Fruit fly (Drosophila melanogaster) whole organism, embryonic: ENCODE measurements around the gene CG8563.

Experiments
- Awh ChIP-seq: fragments of 200-800 bp; sonication (Bioruptor generic); IDR thresholded peaks from 2 replicates; pipeline ENCODE4, ENCODE4 v1.3.6; 2022; ENCODE audit warnings: missing biosample characterization, missing genetic modification characterization
- CG11723 ChIP-seq: fragments of 200-800 bp; sonication (Bioruptor generic); optimal IDR thresholded peaks from 2 replicates; lab custom pipeline; 2017; ENCODE audit warnings: missing biosample characterization, mild to moderate bottlenecking, missing genetic modification characterization
- CG14710 ChIP-seq: fragments of 200-800 bp; sonication (Bioruptor generic); optimal IDR thresholded peaks from 3 replicates; lab custom pipeline; 2019; ENCODE audit warnings: missing biosample characterization, mild to moderate bottlenecking, missing genetic modification characterization, moderate library complexity
- CG16863 ChIP-seq: fragments of 200-800 bp; sonication (Bioruptor generic); optimal IDR thresholded peaks from 3 replicates; lab custom pipeline; 2016; ENCODE audit warnings: missing biosample characterization, missing genetic modification characterization
- CG17361 ChIP-seq: fragments of 200-800 bp; sonication (Bioruptor generic); IDR thresholded peaks from 3 replicates; pipeline ENCODE4 v1.3.6; 2022; ENCODE audit warnings: missing biosample characterization, missing genetic modification characterization
- CG1832 ChIP-seq: fragments of 200-800 bp; sonication (Bioruptor generic); optimal IDR thresholded peaks from 2 replicates; lab custom pipeline; 2017; ENCODE audit warnings: missing biosample characterization, mild to moderate bottlenecking, missing genetic modification characterization, inconsistent platforms
- CG2120 ChIP-seq: fragments of 200-800 bp; sonication (Bioruptor generic); optimal IDR thresholded peaks from 3 replicates; lab custom pipeline; 2016; ENCODE audit warnings: missing biosample characterization, missing genetic modification characterization
- CG2202 ChIP-seq: fragments of 200-800 bp; sonication (Bioruptor generic); optimal IDR thresholded peaks from 2 replicates; lab custom pipeline; 2018; ENCODE audit warnings: missing biosample characterization, mild to moderate bottlenecking, missing genetic modification characterization
- CG3065 ChIP-seq: fragments of 200-800 bp; sonication (Bioruptor generic); optimal IDR thresholded peaks from 2 replicates; lab custom pipeline; 2016; ENCODE audit warnings: missing biosample characterization, missing genetic modification characterization
- CG33213 ChIP-seq: fragments of 200-800 bp; sonication (Bioruptor generic); optimal IDR thresholded peaks from 3 replicates; lab custom pipeline; 2016; ENCODE audit warnings: missing biosample characterization, missing genetic modification characterization
- CG34224 ChIP-seq: fragments of 200-800 bp; sonication (Bioruptor generic); IDR thresholded peaks from 3 replicates; pipeline ENCODE4 v1.3.6; 2022; ENCODE audit warnings: missing biosample characterization, missing genetic modification characterization; ENCODE audit not compliant: partially characterized antibody
- CG3726 ChIP-seq: fragments of 200-800 bp; sonication (Bioruptor generic); IDR thresholded peaks from 3 replicates; pipeline ENCODE4, ENCODE4 v1.3.6; 2022; ENCODE audit warnings: missing biosample characterization, missing genetic modification characterization
- CG4707 ChIP-seq: fragments of 200-800 bp; sonication (Bioruptor generic); optimal IDR thresholded peaks from 2 replicates; lab custom pipeline; 2018; ENCODE audit warnings: missing biosample characterization, mild to moderate bottlenecking, missing genetic modification characterization, moderate library complexity
- CG8089 ChIP-seq: fragments of 200-800 bp; sonication (Bioruptor generic); optimal IDR thresholded peaks from 3 replicates; lab custom pipeline; 2016; ENCODE audit warnings: missing biosample characterization, missing genetic modification characterization
- CG9215 ChIP-seq: fragments of 200-800 bp; sonication (Bioruptor generic); IDR thresholded peaks from 2 replicates; pipeline ENCODE4 v1.3.6; 2022; ENCODE audit warnings: missing biosample characterization, missing genetic modification characterization
- CG9609 ChIP-seq: fragments of 200-800 bp; sonication (Bioruptor generic); optimal IDR thresholded peaks from 3 replicates; lab custom pipeline; 2016; ENCODE audit warnings: missing biosample characterization, missing genetic modification characterization
- CoRest ChIP-seq: fragments of 200-800 bp; sonication (Bioruptor generic); optimal IDR thresholded peaks from 3 replicates; lab custom pipeline; 2018; ENCODE audit warnings: missing biosample characterization, mild to moderate bottlenecking, missing genetic modification characterization, moderate library complexity
- Deaf1 ChIP-seq: fragments of 200-800 bp; optimal IDR thresholded peaks from 3 replicates; lab custom pipeline; 2019; ENCODE audit warnings: missing biosample characterization, mild to moderate bottlenecking, missing genetic modification characterization, moderate library complexity
- Elba2 ChIP-seq: fragments of 200-800 bp; sonication (Bioruptor generic); optimal IDR thresholded peaks from 3 replicates; lab custom pipeline; 2016; ENCODE audit warnings: missing biosample characterization, missing genetic modification characterization
- Fer1 ChIP-seq: fragments of 200-800 bp; sonication (Bioruptor generic); optimal IDR thresholded peaks from 2 replicates; lab custom pipeline; 2017; ENCODE audit warnings: missing biosample characterization, mild to moderate bottlenecking, missing genetic modification characterization
- Lim3 ChIP-seq: fragments of 200-800 bp; sonication (Bioruptor generic); IDR thresholded peaks from 2 replicates; pipeline ENCODE4 v1.3.6; 2022; ENCODE audit warnings: missing biosample characterization, missing genetic modification characterization
- MESR4 ChIP-seq: fragments of 200-800 bp; sonication (Bioruptor generic); optimal IDR thresholded peaks from 2 replicates; lab custom pipeline; 2018; ENCODE audit warnings: missing biosample characterization, mild to moderate bottlenecking, missing genetic modification characterization, moderate library complexity
- NC2β ChIP-seq: fragments of 200-800 bp; sonication (Bioruptor generic); optimal IDR thresholded peaks from 2 replicates; lab custom pipeline; 2016; ENCODE audit warnings: missing biosample characterization, missing genetic modification characterization
- Optix ChIP-seq: fragments of 200-800 bp; sonication (Bioruptor generic); IDR thresholded peaks from 3 replicates; pipeline ENCODE4 v1.3.6; 2022; ENCODE audit warnings: missing biosample characterization, missing genetic modification characterization
- Side ChIP-seq: fragments of 200-800 bp; sonication (Bioruptor generic); optimal IDR thresholded peaks from 2 replicates; lab custom pipeline; 2016; ENCODE audit warnings: missing biosample characterization, missing genetic modification characterization
- Sox102F ChIP-seq: fragments of 200-800 bp; sonication (Bioruptor generic); optimal IDR thresholded peaks from 2 replicates; lab custom pipeline; 2018; ENCODE audit warnings: missing biosample characterization, mild to moderate bottlenecking, missing genetic modification characterization, moderate library complexity
- Taf1 ChIP-seq: fragments of 200-800 bp; sonication (Bioruptor generic); IDR thresholded peaks from 2 replicates; pipeline ENCODE4 v1.3.6; 2022; ENCODE audit warnings: missing biosample characterization, missing genetic modification characterization
- YL-1 ChIP-seq: fragments of 200-800 bp; sonication (Bioruptor generic); optimal IDR thresholded peaks from 3 replicates; lab custom pipeline; 2017; ENCODE audit warnings: missing biosample characterization, mild to moderate bottlenecking, missing genetic modification characterization
- ase ChIP-seq: fragments of 200-800 bp; sonication (Bioruptor generic); IDR thresholded peaks from 3 replicates; pipeline ENCODE4 v1.3.6; 2022; ENCODE audit warnings: missing biosample characterization, missing genetic modification characterization
- az2 ChIP-seq: fragments of 200-800 bp; sonication (Bioruptor generic); optimal IDR thresholded peaks from 3 replicates; lab custom pipeline; 2016; ENCODE audit warnings: missing biosample characterization, missing genetic modification characterization
- bab2 ChIP-seq: fragments of 200-800 bp; sonication (Bioruptor generic); optimal IDR thresholded peaks from 2 replicates; lab custom pipeline; 2016; ENCODE audit warnings: missing biosample characterization, missing genetic modification characterization
- bbx ChIP-seq: fragments of 200-800 bp; sonication (Bioruptor generic); IDR thresholded peaks from 2 replicates; pipeline ENCODE4 v1.3.6; 2022; ENCODE audit warnings: missing biosample characterization, missing genetic modification characterization; ENCODE audit not compliant: partially characterized antibody
- bcd ChIP-seq: fragments of 200-800 bp; sonication (Bioruptor generic); optimal IDR thresholded peaks from 2 replicates; lab custom pipeline; 2017; ENCODE audit warnings: missing biosample characterization, mild to moderate bottlenecking, missing genetic modification characterization
- chn ChIP-seq: fragments of 200-800 bp; sonication (Bioruptor generic); optimal IDR thresholded peaks from 2 replicates; lab custom pipeline; 2016; ENCODE audit warnings: missing biosample characterization, missing genetic modification characterization
- disco-r ChIP-seq: fragments of 200-800 bp; sonication (Bioruptor generic); optimal IDR thresholded peaks from 2 replicates; lab custom pipeline; 2016; ENCODE audit warnings: missing biosample characterization, missing genetic modification characterization
- fru ChIP-seq: fragments of >200 bp; optimal IDR thresholded peaks from 2 replicates; lab custom pipeline; 2017
- gt ChIP-seq: fragments of 200-800 bp; sonication (Bioruptor generic); IDR thresholded peaks from 2 replicates; pipeline ENCODE4 v1.3.6; 2022; ENCODE audit warnings: missing biosample characterization, missing genetic modification characterization
- kay ChIP-seq: fragments of 200-800 bp; sonication (Bioruptor generic); optimal IDR thresholded peaks from 2 replicates; lab custom pipeline; 2016; ENCODE audit warnings: missing biosample characterization, missing genetic modification characterization
- kni ChIP-seq: fragments of 200-800 bp; sonication (Bioruptor generic); optimal IDR thresholded peaks from 3 replicates; lab custom pipeline; 2017; ENCODE audit warnings: mild to moderate bottlenecking, missing biosample characterization, missing genetic modification reagents, missing genetic modification characterization
- nerfin-2 ChIP-seq: fragments of 200-800 bp; sonication (Bioruptor generic); IDR thresholded peaks from 2 replicates; pipeline ENCODE4 v1.3.6; 2022; ENCODE audit warnings: missing biosample characterization, missing genetic modification characterization; ENCODE audit not compliant: partially characterized antibody
- pzg ChIP-seq: fragments of 200-800 bp; sonication (Bioruptor generic); optimal IDR thresholded peaks from 3 replicates; lab custom pipeline; 2018; ENCODE audit warnings: missing biosample characterization, mild to moderate bottlenecking, missing genetic modification characterization, moderate library complexity
- ranshi ChIP-seq: fragments of 200-800 bp; sonication (Bioruptor generic); IDR thresholded peaks from 2 replicates; pipeline ENCODE4 v1.3.6; 2022; ENCODE audit warnings: missing biosample characterization, missing genetic modification characterization
- run ChIP-seq: fragments of 200-800 bp; sonication (Bioruptor generic); optimal IDR thresholded peaks from 3 replicates; lab custom pipeline; 2018; ENCODE audit warnings: missing biosample characterization, mild to moderate bottlenecking, missing genetic modification characterization
- stwl ChIP-seq: fragments of 200-800 bp; sonication (Bioruptor generic); optimal IDR thresholded peaks from 3 replicates; lab custom pipeline; 2018; ENCODE audit warnings: missing biosample characterization, mild to moderate bottlenecking, missing genetic modification characterization, moderate library complexity
- sug ChIP-seq: fragments of 200-800 bp; optimal IDR thresholded peaks from 2 replicates; lab custom pipeline; 2019; ENCODE audit warnings: missing biosample characterization, mild to moderate bottlenecking, missing genetic modification characterization, moderate library complexity
- tap ChIP-seq: fragments of 200-800 bp; optimal IDR thresholded peaks from 3 replicates; lab custom pipeline; 2019; ENCODE audit warnings: missing biosample characterization, mild to moderate bottlenecking, missing genetic modification characterization, moderate library complexity
- tin ChIP-seq: fragments of 200-800 bp; sonication (Bioruptor generic); optimal IDR thresholded peaks from 3 replicates; lab custom pipeline; 2016; ENCODE audit warnings: missing biosample characterization, missing genetic modification characterization
- tio ChIP-seq: fragments of 200-800 bp; sonication (Bioruptor generic); optimal IDR thresholded peaks from 2 replicates; lab custom pipeline; 2017; ENCODE audit warnings: missing biosample characterization, missing genetic modification characterization, inconsistent platforms
- tna ChIP-seq: fragments of 200-800 bp; sonication (Bioruptor generic); IDR thresholded peaks from 2 replicates; pipeline ENCODE4 v1.3.6; 2022; ENCODE audit warnings: missing biosample characterization, missing genetic modification characterization; ENCODE audit not compliant: partially characterized antibody

CG8563 gene

DNA sequence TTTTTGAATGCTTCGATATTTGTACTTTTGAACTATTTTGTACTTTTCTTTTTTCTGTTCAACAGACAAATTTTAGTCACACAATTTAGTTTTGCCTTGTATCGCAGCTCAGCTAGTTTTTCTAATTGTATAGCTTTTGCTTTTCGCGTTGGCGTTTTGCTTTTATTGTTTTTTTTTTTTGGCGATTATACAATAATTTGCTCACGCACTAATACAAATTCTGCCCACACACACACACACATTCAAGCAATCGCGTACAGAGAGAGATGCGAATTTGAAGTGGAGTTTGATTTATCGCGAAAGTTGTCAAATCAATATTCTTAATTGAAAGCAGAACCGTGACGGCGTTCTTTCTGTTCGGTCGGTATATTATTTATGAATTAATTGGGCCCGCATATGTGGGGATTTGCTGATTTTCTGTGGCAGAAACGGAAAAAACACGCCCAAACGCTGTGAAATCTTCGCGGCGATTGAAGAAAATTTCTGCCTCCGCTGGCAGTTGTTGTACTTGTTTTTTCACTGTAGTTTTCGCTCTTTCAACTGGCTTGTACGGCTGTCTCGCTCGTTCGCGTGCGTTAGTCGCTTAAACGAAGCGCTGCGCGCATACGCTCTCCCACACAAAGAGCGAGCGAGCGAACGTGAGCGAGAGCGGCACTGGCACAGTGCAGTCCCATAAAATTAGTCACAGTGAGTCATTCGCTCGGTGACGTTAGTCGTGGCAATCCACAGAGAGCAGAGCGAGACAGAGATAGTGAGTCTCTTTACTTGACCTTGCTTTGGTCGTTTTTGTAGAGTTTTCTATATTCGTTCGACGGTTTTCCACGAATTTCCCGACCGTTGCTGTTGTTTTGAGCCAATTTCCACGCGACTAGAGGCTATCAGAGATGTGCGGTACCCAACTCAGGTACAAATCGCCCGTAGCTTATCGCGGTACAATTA, 44.4 kb downstream of the CG8563 start, which contains the start of gene Rac2 (continued):
- TF ChIP-seq Deaf1 (tag; lab: Kevin White, UChicago) (peak; percentile 79), stwl (peak; percentile 60), ase (GFP tag; lab: Robert Waterston, UW) (no peak), CG3065 (GFP tag; lab: Kevin White, UChicago) (no peak), CG33213 (GFP tag; lab: Kevin White, UChicago) (no peak), CG3726 (no peak), bab2 (GFP tag; lab: Kevin White, UChicago) (no peak), CG8089 (GFP tag; lab: Kevin White, UChicago) (no peak), CG14710 (tag; lab: Kevin White, UChicago) (no peak), az2 (GFP tag; lab: Kevin White, UChicago) (no peak), gt (no peak), CG2120 (GFP tag; lab: Kevin White, UChicago) (peak; percentile 38), Optix (GFP tag; lab: Robert Waterston, UW) (0 out of 3 replicates have a peak, but pooled peaks have one; percentile 19), CG1832 (peak; percentile 95), Lim3 (GFP tag; lab: Robert Waterston, UW) (no peak), sug (tag; lab: Kevin White, UChicago) (peak; percentile 54), tin (no peak), CG16863 (GFP tag; lab: Kevin White, UChicago) (no peak), run (tag; lab: Kevin White, UChicago) (no peak), MESR4 (peak; percentile 14), Fer1 (GFP tag; lab: Kevin White, UChicago) (peak; percentile 15), CoRest (tag; lab: Kevin White, UChicago) (peak; percentile 22), NC2β (GFP tag; lab: Kevin White, UChicago) (no peak), CG4707 (GFP tag; lab: Kevin White, UChicago) (no peak), tna (no peak), Elba2 (GFP tag; lab: Kevin White, UChicago) (no peak), nerfin-2 (GFP tag; lab: Robert Waterston, UW) (no peak), bcd (GFP tag; lab: Kevin White, UChicago) (no peak), CG34224 (GFP tag; lab: Robert Waterston, UW) (peak; percentile 42; the same call in 2 of the 3 replicates), tio (GFP tag; lab: Kevin White, UChicago) (no peak), disco-r (GFP tag; lab: Kevin White, UChicago) (no peak), Taf1 (GFP tag; lab: Robert Waterston, UW) (no peak), CG9215 (no peak), CG17361 (GFP tag; lab: Robert Waterston, UW) (peak; percentile 44; the same call in 1 of the 3 replicates), fru (lab: Kevin White, UChicago) (no peak), Side (GFP tag; lab: Kevin White, UChicago) (peak; percentile 12), Awh (GFP tag; lab: Robert Waterston, UW) (0 out of 2 replicates have a peak, but pooled peaks have one; percentile 47), kay (GFP tag; lab: Kevin White, UChicago) (peak; percentile 100), CG2202 (tag; lab: Kevin White, UChicago) (peak; percentile 20), chn (GFP tag; lab: Kevin White, UChicago) (peak; percentile 57), bbx (GFP tag; lab: Robert Waterston, UW) (peak; percentile 54), ranshi (0 out of 2 replicates have a peak, but pooled peaks have one; percentile 4), CG11723 (GFP tag; lab: Kevin White, UChicago) (no peak), kni (GFP tag; lab: Kevin White, UChicago) (peak; percentile 82), CG9609 (GFP tag; lab: Kevin White, UChicago) (no peak), YL-1 (GFP tag; lab: Kevin White, UChicago) (peak; percentile 60), pzg (no peak), tap (tag; lab: Kevin White, UChicago) (no peak), Sox102F (GFP tag; lab: Kevin White, UChicago) (no peak)
